Worm (Caenorhabditis elegans): ENCODE measurements around the gene Y66D12A.1.

- TF ChIP-seq pax-1 (tag; optimal IDR thresholded peaks at IDR 0.05) = no peak
- no peak for TF ChIP-seq hlh-6 (tag; optimal IDR thresholded peaks at IDR 0.05)
- TF ChIP-seq ets-4 (tag; optimal IDR thresholded peaks at IDR 0.05) = no peak
These were observed 48.4 kb downstream of the Y66D12A.1 start for ce11 chrIII:11656389-11656788.
